Worm (Caenorhabditis elegans): Measurements from ENCODE around the gene btb-17.

The btb-17 gene

ce11 chrII:3323179-3323578 lies 28.0 kb downstream of the btb-17 start, which contains the start of gene Y46D2A.2:
Y46D2A.2 (minus strand) TSS chrII:3323279.
- TF ChIP-seq elt-2 (tag; optimal IDR thresholded peaks at IDR 0.05) (peak; percentile 28), skn-1 (tag; optimal IDR thresholded peaks at IDR 0.05) (no peak), nhr-23 (tag; optimal IDR thresholded peaks at IDR 0.05) (no peak)

ce11 chrII:3327104-3327503 lies 31.9 kb downstream of the btb-17 start, which contains the start of gene Y46D2A.3:
Y46D2A.3 (minus strand) TSS chrII:3327204.
- TF ChIP-seq aly-2 (tag; optimal IDR thresholded peaks at IDR 0.05) (no peak), pha-4 (tag; optimal IDR thresholded peaks at IDR 0.05) (no peak), ceh-9 (tag; optimal IDR thresholded peaks at IDR 0.05) (no peak), fkh-2 (tag; optimal IDR thresholded peaks at IDR 0.05) (no peak), nhr-23 (tag; optimal IDR thresholded peaks at IDR 0.05) (no peak), snpc-4 (tag; optimal IDR thresholded peaks at IDR 0.05) (no peak), unc-39 (tag; optimal IDR thresholded peaks at IDR 0.05) (no peak), ZK546.5 (tag; optimal IDR thresholded peaks at IDR 0.05) (no peak), ama-1 (optimal IDR thresholded peaks at IDR 0.05) (no peak), hmg-11 (tag; optimal IDR thresholded peaks at IDR 0.05) (no peak), sea-2 (GFP tag; optimal IDR thresholded peaks at IDR 0.05) (no peak), ceh-28 (tag; optimal IDR thresholded peaks at IDR 0.05) (no peak), fos-1 (tag; optimal IDR thresholded peaks at IDR 0.05) (no peak), elt-3 (tag; optimal IDR thresholded peaks at IDR 0.05) (no peak), pqm-1 (tag; optimal IDR thresholded peaks at IDR 0.05) (no peak), elt-1 (tag; optimal IDR thresholded peaks at IDR 0.05) (no peak), daf-12 (tag; optimal IDR thresholded peaks at IDR 0.05) (no peak), lsy-12 (tag; optimal IDR thresholded peaks at IDR 0.05) (no peak), tbx-2 (tag; optimal IDR thresholded peaks at IDR 0.05) (no peak)

ce11 chrII:3332039-3332438 lies 36.8 kb downstream of the btb-17 start, which contains the start of gene irld-27:
irld-27 (plus strand) TSS chrII:3332339.
- no peak for TF ChIP-seq daf-12 (tag; optimal IDR thresholded peaks at IDR 0.05)
- TF ChIP-seq egl-5 (tag; optimal IDR thresholded peaks at IDR 0.05) = no peak
- TF ChIP-seq elt-3 (tag; optimal IDR thresholded peaks at IDR 0.05) = no peak
- no peak for TF ChIP-seq nhr-76 (tag; optimal IDR thresholded peaks at IDR 0.05)

ce11 chrII:3337039-3337438 lies 41.8 kb downstream of the btb-17 start, which contains the start of gene F14D2.19:
F14D2.19 (minus strand) TSS chrII:3337139.
- TF ChIP-seq sea-2 (GFP tag; optimal IDR thresholded peaks at IDR 0.05) = no peak
- no peak for TF ChIP-seq nhr-12 (tag; optimal IDR thresholded peaks at IDR 0.05)
- no peak for TF ChIP-seq lin-39 (tag; optimal IDR thresholded peaks at IDR 0.05)
- no peak for TF ChIP-seq ama-1 (optimal IDR thresholded peaks at IDR 0.05)
- TF ChIP-seq fkh-10 (GFP tag; optimal IDR thresholded peaks at IDR 0.05) = no peak
- TF ChIP-seq aly-2 (tag; optimal IDR thresholded peaks at IDR 0.05) = no peak
- TF ChIP-seq egl-27 (tag; optimal IDR thresholded peaks at IDR 0.05) = no peak
- TF ChIP-seq nfya-1 (tag; optimal IDR thresholded peaks at IDR 0.05; ENCODE audit: insufficient read depth) = no peak
- no peak for TF ChIP-seq nhr-67 (tag; optimal IDR thresholded peaks at IDR 0.05)
- TF ChIP-seq elt-2 (tag; optimal IDR thresholded peaks at IDR 0.05) = no peak
- TF ChIP-seq snpc-4 (tag; optimal IDR thresholded peaks at IDR 0.05) = no peak
- no peak for TF ChIP-seq eor-1 (tag; optimal IDR thresholded peaks at IDR 0.05)
- no peak for TF ChIP-seq ztf-11 (tag; optimal IDR thresholded peaks at IDR 0.05)
- no peak for TF ChIP-seq nhr-25 (tag; optimal IDR thresholded peaks at IDR 0.05)
- TF ChIP-seq fos-1 (tag; optimal IDR thresholded peaks at IDR 0.05) = no peak
- no peak for TF ChIP-seq lsy-12 (tag; optimal IDR thresholded peaks at IDR 0.05)
- no peak for TF ChIP-seq elt-1 (tag; optimal IDR thresholded peaks at IDR 0.05)
- no peak for TF ChIP-seq unc-62 (GFP tag; optimal IDR thresholded peaks at IDR 0.05)

ce11 chrII:3338556-3338955 lies 43.4 kb downstream of the btb-17 start, which contains the start of gene F14D2.7:
F14D2.7 (minus strand) TSS chrII:3338656.
- TF ChIP-seq ztf-4 (tag; optimal IDR thresholded peaks at IDR 0.05) = no peak
- no peak for TF ChIP-seq nhr-12 (tag; optimal IDR thresholded peaks at IDR 0.05)
- no peak for TF ChIP-seq unc-39 (tag; optimal IDR thresholded peaks at IDR 0.05)
- no peak for TF ChIP-seq nhr-237 (tag; optimal IDR thresholded peaks at IDR 0.05)
- no peak for TF ChIP-seq ama-1 (optimal IDR thresholded peaks at IDR 0.05)
- TF ChIP-seq nhr-28 (tag; optimal IDR thresholded peaks at IDR 0.05) = no peak
- TF ChIP-seq fkh-2 (tag; optimal IDR thresholded peaks at IDR 0.05) = no peak
- no peak for TF ChIP-seq lin-15B (tag; optimal IDR thresholded peaks at IDR 0.05)
- no peak for TF ChIP-seq egl-5 (tag; optimal IDR thresholded peaks at IDR 0.05)
- no peak for TF ChIP-seq ztf-11 (tag; optimal IDR thresholded peaks at IDR 0.05)
- no peak for TF ChIP-seq nhr-77 (tag; optimal IDR thresholded peaks at IDR 0.05)
- TF ChIP-seq nhr-43 (tag; optimal IDR thresholded peaks at IDR 0.05; ENCODE audit: poor library complexity, severe bottlenecking) = no peak
- TF ChIP-seq tbx-2 (tag; optimal IDR thresholded peaks at IDR 0.05) = no peak
- no peak for TF ChIP-seq elt-3 (tag; optimal IDR thresholded peaks at IDR 0.05)
- TF ChIP-seq aly-2 (tag; optimal IDR thresholded peaks at IDR 0.05) = no peak
- no peak for TF ChIP-seq nhr-23 (tag; optimal IDR thresholded peaks at IDR 0.05)
- TF ChIP-seq R02D3.7 (tag; optimal IDR thresholded peaks at IDR 0.05) = no peak
- TF ChIP-seq zag-1 (tag; optimal IDR thresholded peaks at IDR 0.05) = no peak
- no peak for TF ChIP-seq fos-1 (tag; optimal IDR thresholded peaks at IDR 0.05)
- TF ChIP-seq eor-1 (tag; optimal IDR thresholded peaks at IDR 0.05) = no peak
